Fruit fly (Drosophila melanogaster) whole organism, embryonic: ENCODE measurements around the gene CG13675.

Experiments
- Bdp1 ChIP-seq: fragments of 200-800 bp; sonication (Bioruptor generic); optimal IDR thresholded peaks from 3 replicates; lab custom pipeline; 2016; ENCODE audit warnings: missing biosample characterization, missing genetic modification characterization
- CG12769 ChIP-seq: fragments of 200-800 bp; sonication (Bioruptor generic); optimal IDR thresholded peaks from 2 replicates; lab custom pipeline; 2019; ENCODE audit warnings: missing biosample characterization, mild to moderate bottlenecking, missing genetic modification characterization, moderate library complexity
- CG14860 ChIP-seq: fragments of 200-800 bp; sonication (Bioruptor generic); IDR thresholded peaks from 3 replicates; pipeline ENCODE4 v1.3.6; 2022; ENCODE audit warnings: missing biosample characterization, missing genetic modification characterization; ENCODE audit not compliant: partially characterized antibody
- CG16863 ChIP-seq: fragments of 200-800 bp; sonication (Bioruptor generic); optimal IDR thresholded peaks from 3 replicates; lab custom pipeline; 2016; ENCODE audit warnings: missing biosample characterization, missing genetic modification characterization
- CG17612 ChIP-seq: fragments of 200-800 bp; sonication (Bioruptor generic); IDR thresholded peaks from 2 replicates; pipeline ENCODE4 v1.3.6; 2022; ENCODE audit warnings: missing biosample characterization, missing genetic modification characterization
- CG30403 ChIP-seq: fragments of 200-800 bp; sonication (Bioruptor generic); optimal IDR thresholded peaks from 3 replicates; lab custom pipeline; 2016; ENCODE audit warnings: missing biosample characterization, missing genetic modification characterization
- CG31388 ChIP-seq: fragments of 200-800 bp; sonication (Bioruptor generic); optimal IDR thresholded peaks from 2 replicates; lab custom pipeline; 2016; ENCODE audit warnings: missing biosample characterization, missing genetic modification characterization
- CG3163 ChIP-seq: fragments of 200-800 bp; sonication (Bioruptor generic); optimal IDR thresholded peaks from 3 replicates; lab custom pipeline; 2016; ENCODE audit warnings: missing biosample characterization, missing genetic modification characterization
- CG4282 ChIP-seq: fragments of 200-800 bp; sonication (Bioruptor generic); optimal IDR thresholded peaks from 2 replicates; lab custom pipeline; 2016; ENCODE audit warnings: missing biosample characterization, missing genetic modification characterization
- CG4424 ChIP-seq: fragments of 200-800 bp; sonication (Bioruptor generic); optimal IDR thresholded peaks from 3 replicates; lab custom pipeline; 2016; ENCODE audit warnings: missing biosample characterization, missing genetic modification characterization
- CG7357 ChIP-seq: fragments of 200-800 bp; sonication (Bioruptor generic); IDR thresholded peaks from 3 replicates; pipeline ENCODE4 v1.3.6; 2022; ENCODE audit warnings: missing biosample characterization, missing genetic modification characterization
- CG7839 ChIP-seq: fragments of 200-800 bp; sonication (Bioruptor generic); optimal IDR thresholded peaks from 3 replicates; lab custom pipeline; 2018; ENCODE audit warnings: missing biosample characterization, mild to moderate bottlenecking, missing genetic modification characterization, moderate library complexity
- CG7987 ChIP-seq: fragments of 200-800 bp; sonication (Bioruptor generic); optimal IDR thresholded peaks from 2 replicates; lab custom pipeline; 2018; ENCODE audit warnings: missing biosample characterization, mild to moderate bottlenecking, missing genetic modification characterization, moderate library complexity
- CG8089 ChIP-seq: fragments of 200-800 bp; sonication (Bioruptor generic); optimal IDR thresholded peaks from 3 replicates; lab custom pipeline; 2016; ENCODE audit warnings: missing biosample characterization, missing genetic modification characterization
- CG9437 ChIP-seq: fragments of 200-800 bp; sonication (Bioruptor generic); optimal IDR thresholded peaks from 2 replicates; lab custom pipeline; 2018; ENCODE audit warnings: missing biosample characterization, mild to moderate bottlenecking, missing genetic modification characterization
- Dp ChIP-seq: fragments of 200-800 bp; sonication (Bioruptor generic); optimal IDR thresholded peaks from 2 replicates; lab custom pipeline; 2018; ENCODE audit warnings: missing biosample characterization, mild to moderate bottlenecking, missing genetic modification characterization, moderate library complexity
- Fer1 ChIP-seq: fragments of 200-800 bp; sonication (Bioruptor generic); optimal IDR thresholded peaks from 2 replicates; lab custom pipeline; 2017; ENCODE audit warnings: missing biosample characterization, mild to moderate bottlenecking, missing genetic modification characterization
- HHEX ChIP-seq: fragments of 200-800 bp; sonication (Bioruptor generic); optimal IDR thresholded peaks from 3 replicates; lab custom pipeline; 2017; ENCODE audit warnings: missing biosample characterization, mild to moderate bottlenecking, missing genetic modification characterization, missing genetic modification reagents
- Kr ChIP-seq: fragments of 200-800 bp; sonication (Bioruptor generic); optimal IDR thresholded peaks from 2 replicates; lab custom pipeline; 2017; ENCODE audit warnings: missing biosample characterization, mild to moderate bottlenecking, missing genetic modification characterization
- Lpt ChIP-seq: fragments of >200 bp; optimal IDR thresholded peaks from 2 replicates; lab custom pipeline; 2018; ENCODE audit warnings: missing biosample characterization, missing genetic modification characterization
- MTF-1 ChIP-seq: fragments of 200-800 bp; sonication (Bioruptor generic); optimal IDR thresholded peaks from 2 replicates; lab custom pipeline; 2018; ENCODE audit warnings: missing biosample characterization, mild to moderate bottlenecking, missing genetic modification characterization, borderline replicate concordance
- Pdp1 ChIP-seq, 2 experiments: fragments of 200-800 bp; sonication (Bioruptor generic); optimal IDR thresholded peaks; 3 replicates each; lab custom pipeline; 2016; ENCODE audit warnings: missing biosample characterization in 2 of 2, missing genetic modification characterization in 2 of 2, mild to moderate bottlenecking in 1 of 2, moderate library complexity in 1 of 2
- Scr ChIP-seq: fragments of 200-800 bp; sonication (Bioruptor generic); IDR thresholded peaks from 2 replicates; pipeline ENCODE4 v1.3.6; 2022; ENCODE audit warnings: missing biosample characterization, missing genetic modification characterization; ENCODE audit not compliant: partially characterized antibody
- TFAM ChIP-seq: fragments of 200-800 bp; sonication (Bioruptor generic); optimal IDR thresholded peaks from 2 replicates; lab custom pipeline; 2017; ENCODE audit warnings: missing biosample characterization, missing genetic modification characterization, inconsistent platforms
- Xrp1 ChIP-seq: fragments of 200-800 bp; sonication (Bioruptor generic); IDR thresholded peaks from 2 replicates; pipeline ENCODE4 v1.3.6; 2022; ENCODE audit warnings: missing biosample characterization, missing genetic modification characterization
- ab ChIP-seq: fragments of 200-800 bp; sonication (Bioruptor generic); optimal IDR thresholded peaks from 2 replicates; lab custom pipeline; 2016; ENCODE audit warnings: missing biosample characterization, missing genetic modification characterization
- bab2 ChIP-seq: fragments of 200-800 bp; sonication (Bioruptor generic); optimal IDR thresholded peaks from 2 replicates; lab custom pipeline; 2016; ENCODE audit warnings: missing biosample characterization, missing genetic modification characterization
- chm ChIP-seq: fragments of 200-800 bp; sonication (Bioruptor generic); IDR thresholded peaks from 2 replicates; pipeline ENCODE4 v1.3.6; 2022; ENCODE audit warnings: missing biosample characterization, missing genetic modification characterization
- ci ChIP-seq: fragments of 200-800 bp; sonication (Bioruptor generic); IDR thresholded peaks from 3 replicates; pipeline ENCODE4 v1.3.6; 2022; ENCODE audit warnings: missing biosample characterization, missing genetic modification characterization
- danr ChIP-seq: fragments of 200-800 bp; sonication (Bioruptor generic); IDR thresholded peaks from 2 replicates; pipeline ENCODE4 v1.3.6; 2022; ENCODE audit warnings: missing biosample characterization, missing genetic modification characterization
- en ChIP-seq: fragments of 200-800 bp; sonication (Bioruptor generic); optimal IDR thresholded peaks from 2 replicates; lab custom pipeline; 2016; ENCODE audit warnings: missing biosample characterization, missing genetic modification characterization
- exex ChIP-seq: fragments of 200-800 bp; sonication (Bioruptor generic); optimal IDR thresholded peaks from 4 replicates; lab custom pipeline; 2018; ENCODE audit warnings: missing biosample characterization, mild to moderate bottlenecking, missing genetic modification characterization, moderate library complexity
- fd64A ChIP-seq: fragments of 200-800 bp; sonication (Bioruptor generic); optimal IDR thresholded peaks from 3 replicates; lab custom pipeline; 2018; ENCODE audit warnings: missing biosample characterization, mild to moderate bottlenecking, missing genetic modification characterization
- fu2 ChIP-seq: fragments of 200-800 bp; sonication (Bioruptor generic); optimal IDR thresholded peaks from 2 replicates; lab custom pipeline; 2016; ENCODE audit warnings: missing biosample characterization, missing genetic modification characterization
- inv ChIP-seq: fragments of 200-800 bp; sonication (Bioruptor generic); IDR thresholded peaks from 2 replicates; pipeline ENCODE4 v1.3.6; 2022; ENCODE audit warnings: missing biosample characterization, missing genetic modification characterization; ENCODE audit not compliant: partially characterized antibody
- jumu ChIP-seq: fragments of 200-800 bp; sonication (Bioruptor generic); optimal IDR thresholded peaks from 3 replicates; lab custom pipeline; 2016; ENCODE audit warnings: missing biosample characterization, missing genetic modification characterization
- lab ChIP-seq: fragments of 200-800 bp; sonication (Bioruptor generic); optimal IDR thresholded peaks from 3 replicates; lab custom pipeline; 2017; ENCODE audit warnings: missing biosample characterization, missing genetic modification characterization, mild to moderate bottlenecking, moderate library complexity, missing genetic modification reagents
- mirr ChIP-seq: fragments of 200-800 bp; sonication (Bioruptor generic); optimal IDR thresholded peaks from 3 replicates; lab custom pipeline; 2018; ENCODE audit warnings: missing biosample characterization, mild to moderate bottlenecking, missing genetic modification characterization
- mld ChIP-seq: fragments of 200-800 bp; sonication (Bioruptor generic); IDR thresholded peaks from 3 replicates; pipeline ENCODE4 v1.3.6; 2022; ENCODE audit warnings: missing biosample characterization, missing genetic modification characterization; ENCODE audit not compliant: partially characterized antibody
- nerfin-1 ChIP-seq: fragments of 200-800 bp; sonication (Bioruptor generic); optimal IDR thresholded peaks from 3 replicates; lab custom pipeline; 2019; ENCODE audit warnings: missing biosample characterization, mild to moderate bottlenecking, missing genetic modification characterization, moderate library complexity
- onecut ChIP-seq: fragments of 200-800 bp; sonication (Bioruptor generic); IDR thresholded peaks from 2 replicates; pipeline ENCODE4 v1.3.6; 2022; ENCODE audit warnings: missing biosample characterization, missing genetic modification characterization
- pnt ChIP-seq: fragments of 200-800 bp; sonication (Bioruptor generic); optimal IDR thresholded peaks from 3 replicates; lab custom pipeline; 2016; ENCODE audit warnings: missing biosample characterization, missing genetic modification characterization
- row ChIP-seq: fragments of 200-800 bp; sonication (Bioruptor generic); IDR thresholded peaks from 3 replicates; pipeline ENCODE4 v1.3.6; 2022; ENCODE audit warnings: missing biosample characterization, missing genetic modification characterization
- schlank ChIP-seq: fragments of 200-800 bp; sonication (Bioruptor generic); optimal IDR thresholded peaks from 2 replicates; lab custom pipeline; 2018; ENCODE audit warnings: missing biosample characterization, mild to moderate bottlenecking, missing genetic modification characterization
- sqz ChIP-seq: fragments of 200-800 bp; sonication (Bioruptor generic); optimal IDR thresholded peaks from 3 replicates; lab custom pipeline; 2018; ENCODE audit warnings: missing biosample characterization, mild to moderate bottlenecking, missing genetic modification characterization
- tx ChIP-seq: fragments of 200-800 bp; sonication (Bioruptor generic); optimal IDR thresholded peaks from 2 replicates; lab custom pipeline; 2016; ENCODE audit warnings: missing biosample characterization, missing genetic modification characterization
- vvl ChIP-seq: fragments of 200-800 bp; sonication (Bioruptor generic); IDR thresholded peaks from 2 replicates; pipeline ENCODE4 v1.3.6; 2022; ENCODE audit warnings: missing biosample characterization, missing genetic modification characterization
- zfh1 ChIP-seq: fragments of 200-800 bp; sonication (Bioruptor generic); IDR thresholded peaks from 3 replicates; pipeline ENCODE4 v1.3.6; 2022; ENCODE audit warnings: missing biosample characterization, missing genetic modification characterization
- zfh2 ChIP-seq: fragments of 200-800 bp; sonication (Bioruptor generic); optimal IDR thresholded peaks from 2 replicates; lab custom pipeline; 2016; ENCODE audit warnings: missing biosample characterization, missing genetic modification characterization

The CG13675 gene

dm6 chr3L:8153206-8153996, 11.9 kb downstream of the CG13675 start (continued):
- no peak for TF ChIP-seq CG31388
- TF ChIP-seq onecut (GFP tag; lab: Robert Waterston, UW), result peak; percentile 44; the same call in 1 of the 2 replicates
- TF ChIP-seq CG7357 (GFP tag; lab: Robert Waterston, UW), result no peak
- TF ChIP-seq lab (GFP tag; lab: Kevin White, UChicago), result peak; percentile 47
- no peak for TF ChIP-seq fu2 (GFP tag; lab: Kevin White, UChicago)
- TF ChIP-seq danr (GFP tag; lab: Robert Waterston, UW), result 0 out of 2 replicates have a peak, but pooled peaks have one; percentile 23
- TF ChIP-seq Dp (GFP tag; lab: Kevin White, UChicago), result no peak
- TF ChIP-seq MTF-1 (GFP tag; lab: Kevin White, UChicago), result no peak
- peak; percentile 37 for TF ChIP-seq CG16863 (GFP tag; lab: Kevin White, UChicago)
- no peak for TF ChIP-seq en (GFP tag; lab: Kevin White, UChicago)
- TF ChIP-seq inv (GFP tag; lab: Robert Waterston, UW), result no peak
- TF ChIP-seq zfh2 (GFP tag; lab: Kevin White, UChicago), result no peak
- peak; percentile 75 for TF ChIP-seq vvl (GFP tag; lab: Robert Waterston, UW)
- peak; percentile 54 for TF ChIP-seq bab2 (GFP tag; lab: Kevin White, UChicago)
- peak; percentile 36 for TF ChIP-seq pnt (GFP tag; lab: Kevin White, UChicago)
- TF ChIP-seq Kr (GFP tag; lab: Kevin White, UChicago), result no peak
- TF ChIP-seq Fer1 (GFP tag; lab: Kevin White, UChicago), result peak; percentile 48
- TF ChIP-seq tx (GFP tag; lab: Kevin White, UChicago), result no peak
- TF ChIP-seq CG9437, result peak; percentile 43
- TF ChIP-seq fd64A (GFP tag; lab: Kevin White, UChicago), result no peak
- peak; percentile 20 for TF ChIP-seq nerfin-1
- TF ChIP-seq chm (GFP tag; lab: Robert Waterston, UW), result no peak
- no peak for TF ChIP-seq CG3163
- no peak for TF ChIP-seq CG4282 (GFP tag; lab: Kevin White, UChicago)
- TF ChIP-seq CG7839, result peak; percentile 58
- peak; percentile 58 for TF ChIP-seq HHEX (GFP tag; lab: Kevin White, UChicago)
- TF ChIP-seq Xrp1 (GFP tag; lab: Robert Waterston, UW), result peak; percentile 47; the same call in 1 of the 2 replicates
- TF ChIP-seq CG14860, result no peak
- no peak for TF ChIP-seq exex
- TF ChIP-seq zfh1 (GFP tag; lab: Robert Waterston, UW), result peak; percentile 44; the same call in 1 of the 3 replicates
- no peak for TF ChIP-seq mirr (GFP tag; lab: Kevin White, UChicago)
- no peak for TF ChIP-seq CG7987 (GFP tag; lab: Kevin White, UChicago)
- peak in 1 of 2 experiments; percentile 63 for TF ChIP-seq Pdp1 (GFP tag; optimal IDR thresholded peaks at IDR 0.05; lab: Kevin White, UChicago)
- peak; percentile 5 for TF ChIP-seq CG12769 (tag; lab: Kevin White, UChicago)
- no peak for TF ChIP-seq CG17612 (GFP tag; lab: Robert Waterston, UW)
- TF ChIP-seq mld (GFP tag; lab: Robert Waterston, UW), result no peak
- peak; percentile 27 for TF ChIP-seq sqz (GFP tag; lab: Kevin White, UChicago)
- peak; percentile 27 for TF ChIP-seq jumu
- peak; percentile 1 for TF ChIP-seq ab
- peak; percentile 91 for TF ChIP-seq ci
- no peak for TF ChIP-seq schlank (tag; lab: Kevin White, UChicago)
- TF ChIP-seq Lpt (GFP tag; lab: Kevin White, UChicago), result no peak
- TF ChIP-seq CG30403 (GFP tag; lab: Kevin White, UChicago), result peak; percentile 46
- peak; percentile 61 for TF ChIP-seq CG4424
- TF ChIP-seq Bdp1, result peak; percentile 9
- peak; percentile 63 for TF ChIP-seq row (GFP tag; lab: Robert Waterston, UW)
- TF ChIP-seq CG8089 (GFP tag; lab: Kevin White, UChicago), result peak; percentile 22
- no peak for TF ChIP-seq Scr (GFP tag; lab: Robert Waterston, UW)
- TF ChIP-seq TFAM, result no peak
